Worm (Caenorhabditis elegans): Measurements from ENCODE around the gene C30G12.6.

The C30G12.6 gene

ce11 chrII:7261854-7262253 lies 34.0 kb downstream of the C30G12.6 start, which contains the start of gene C30G12.4:
Gene C30G12.4, plus strand, starts transcription at chrII:7262154.
- TF ChIP-seq tra-4 (tag; optimal IDR thresholded peaks at IDR 0.05) (no peak), ama-1 (optimal IDR thresholded peaks at IDR 0.05) (no peak), hmbx-1 (tag; optimal IDR thresholded peaks at IDR 0.05) (no peak), flt-1 (GFP tag; IDR thresholded peaks at IDR 0.05) (no peak), hmg-4 (GFP tag; optimal IDR thresholded peaks at IDR 0.05) (no peak), scrt-1 (GFP tag; IDR thresholded peaks at IDR 0.05) (no peak), ets-7 (tag; optimal IDR thresholded peaks at IDR 0.05) (no peak), tbx-11 (GFP tag; IDR thresholded peaks at IDR 0.05) (no peak), B0310.2 (tag; optimal IDR thresholded peaks at IDR 0.05) (no peak), hnd-1 (tag; optimal IDR thresholded peaks at IDR 0.05) (no peak), aly-1 (tag; optimal IDR thresholded peaks at IDR 0.05) (no peak), sea-1 (GFP tag; conservative IDR thresholded peaks at IDR 0.05) (no peak), F13C5.2 (tag; optimal IDR thresholded peaks at IDR 0.05) (no peak), ceh-13 (GFP tag; optimal IDR thresholded peaks at IDR 0.05) (no peak), ceh-36 (tag; optimal IDR thresholded peaks at IDR 0.05) (no peak), tbx-37 (GFP tag; conservative IDR thresholded peaks at IDR 0.05) (no peak), pes-1 (GFP tag; IDR thresholded peaks at IDR 0.05) (no peak)

DNA sequence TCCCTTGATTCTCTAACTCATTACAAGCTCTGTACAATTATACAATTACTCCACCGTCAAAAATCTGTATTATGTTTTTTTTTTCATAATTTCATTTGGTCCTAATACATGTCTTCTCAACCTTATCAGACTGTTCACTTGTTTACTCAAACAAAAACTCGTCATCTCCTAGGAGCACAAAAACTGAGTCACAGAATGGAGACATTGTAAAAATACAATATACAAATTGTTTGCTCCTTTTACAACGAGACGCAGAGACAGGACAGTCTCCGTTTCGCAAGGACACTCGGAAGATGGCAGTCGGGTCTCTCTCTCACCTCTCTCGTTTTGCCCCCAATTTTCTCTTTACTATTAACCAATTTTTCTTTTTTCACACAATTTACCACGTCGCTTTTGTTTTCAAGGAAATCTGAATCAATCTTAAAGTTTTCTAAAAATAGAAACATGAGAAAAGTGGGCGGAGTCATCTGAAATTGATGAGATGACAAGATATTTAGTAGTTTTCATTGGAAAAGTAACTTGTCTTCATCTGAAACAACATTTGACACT lies 40.1 kb downstream of the C30G12.6 start, which contains the start of gene F32A5.8:
TSS of gene F32A5.8 (plus strand) at position 499 of the 549 bp plus-strand sequence.
- TF ChIP-seq ceh-36 (tag; optimal IDR thresholded peaks at IDR 0.05) (no peak), ama-1 (optimal IDR thresholded peaks at IDR 0.05) (no peak), ets-7 (tag; optimal IDR thresholded peaks at IDR 0.05) (no peak), tra-4 (tag; optimal IDR thresholded peaks at IDR 0.05) (no peak), B0310.2 (tag; optimal IDR thresholded peaks at IDR 0.05) (no peak), flt-1 (GFP tag; IDR thresholded peaks at IDR 0.05) (no peak), F13C5.2 (tag; optimal IDR thresholded peaks at IDR 0.05) (no peak), scrt-1 (GFP tag; IDR thresholded peaks at IDR 0.05) (no peak), hnd-1 (tag; optimal IDR thresholded peaks at IDR 0.05) (no peak), aly-1 (tag; optimal IDR thresholded peaks at IDR 0.05) (no peak), ceh-13 (GFP tag; optimal IDR thresholded peaks at IDR 0.05) (no peak)

DNA sequence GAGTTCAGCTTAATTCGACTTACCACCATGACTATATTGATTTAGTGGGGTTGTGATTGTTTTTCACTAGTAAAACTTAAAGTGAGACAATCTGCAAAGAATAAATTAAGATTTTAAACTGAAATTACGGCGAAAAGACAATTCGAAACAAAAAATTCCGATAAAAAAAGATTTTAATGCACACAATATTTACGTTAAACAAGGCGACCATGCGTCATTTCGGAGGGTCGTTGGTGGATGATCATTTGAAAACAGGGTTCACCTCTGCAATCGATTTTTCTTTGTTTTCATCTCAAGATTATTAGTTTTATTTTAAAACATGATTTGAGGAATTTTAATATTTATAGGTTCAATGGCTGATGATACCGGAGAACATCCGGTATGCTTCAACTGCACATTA lies 42.7 kb downstream of the C30G12.6 start, which contains the start of gene lsm-4:
TSS of gene lsm-4 (minus strand) at position 91 of the 400 bp plus-strand sequence.
- TF ChIP-seq aly-1 (tag; optimal IDR thresholded peaks at IDR 0.05) (no peak), scrt-1 (GFP tag; IDR thresholded peaks at IDR 0.05) (no peak), hnd-1 (tag; optimal IDR thresholded peaks at IDR 0.05) (no peak), tra-4 (tag; optimal IDR thresholded peaks at IDR 0.05) (no peak), pes-1 (GFP tag; IDR thresholded peaks at IDR 0.05) (no peak), ets-7 (tag; optimal IDR thresholded peaks at IDR 0.05) (no peak), hmbx-1 (tag; optimal IDR thresholded peaks at IDR 0.05) (no peak), sea-1 (GFP tag; conservative IDR thresholded peaks at IDR 0.05) (no peak), ceh-36 (tag; optimal IDR thresholded peaks at IDR 0.05) (no peak), ama-1 (optimal IDR thresholded peaks at IDR 0.05) (no peak), ceh-13 (GFP tag; optimal IDR thresholded peaks at IDR 0.05) (no peak), tbx-11 (GFP tag; IDR thresholded peaks at IDR 0.05) (no peak), F13C5.2 (tag; optimal IDR thresholded peaks at IDR 0.05) (no peak), B0310.2 (tag; optimal IDR thresholded peaks at IDR 0.05) (no peak), tbx-37 (GFP tag; conservative IDR thresholded peaks at IDR 0.05) (no peak), flt-1 (GFP tag; IDR thresholded peaks at IDR 0.05) (no peak), hmg-4 (GFP tag; optimal IDR thresholded peaks at IDR 0.05) (no peak)

ce11 chrII:7251978-7252377 lies 43.8 kb downstream of the C30G12.6 start, which contains the start of the genes prx-13 and ada-2:
Gene prx-13, minus strand, starts transcription at chrII:7252015.
Gene ada-2, plus strand, starts transcription at chrII:7252259.
- TF ChIP-seq sea-1 (GFP tag; conservative IDR thresholded peaks at IDR 0.05) (no peak), aly-1 (tag; optimal IDR thresholded peaks at IDR 0.05) (no peak), F13C5.2 (tag; optimal IDR thresholded peaks at IDR 0.05) (no peak), ets-7 (tag; optimal IDR thresholded peaks at IDR 0.05) (no peak), ceh-13 (GFP tag; optimal IDR thresholded peaks at IDR 0.05) (no peak), ceh-36 (tag; optimal IDR thresholded peaks at IDR 0.05) (no peak), tbx-11 (GFP tag; IDR thresholded peaks at IDR 0.05) (no peak), hmg-4 (GFP tag; optimal IDR thresholded peaks at IDR 0.05) (no peak), tbx-37 (GFP tag; conservative IDR thresholded peaks at IDR 0.05) (no peak), B0310.2 (tag; optimal IDR thresholded peaks at IDR 0.05) (no peak), scrt-1 (GFP tag; IDR thresholded peaks at IDR 0.05) (no peak), pes-1 (GFP tag; IDR thresholded peaks at IDR 0.05) (no peak), tra-4 (tag; optimal IDR thresholded peaks at IDR 0.05) (no peak), flt-1 (GFP tag; IDR thresholded peaks at IDR 0.05) (no peak), ama-1 (optimal IDR thresholded peaks at IDR 0.05) (no peak), hmbx-1 (tag; optimal IDR thresholded peaks at IDR 0.05) (no peak), hnd-1 (tag; optimal IDR thresholded peaks at IDR 0.05) (no peak)

- TF ChIP-seq hmg-4 (GFP tag; optimal IDR thresholded peaks at IDR 0.05) (no peak), ceh-13 (GFP tag; optimal IDR thresholded peaks at IDR 0.05) (no peak), flt-1 (GFP tag; IDR thresholded peaks at IDR 0.05) (no peak), tbx-37 (GFP tag; conservative IDR thresholded peaks at IDR 0.05) (no peak), aly-1 (tag; optimal IDR thresholded peaks at IDR 0.05) (no peak), B0310.2 (tag; optimal IDR thresholded peaks at IDR 0.05) (no peak), pes-1 (GFP tag; IDR thresholded peaks at IDR 0.05) (no peak), ama-1 (optimal IDR thresholded peaks at IDR 0.05) (no peak), ets-7 (tag; optimal IDR thresholded peaks at IDR 0.05) (no peak), tra-4 (tag; optimal IDR thresholded peaks at IDR 0.05) (no peak), hmbx-1 (tag; optimal IDR thresholded peaks at IDR 0.05) (no peak)
Measured at ce11 chrII:7245576-7245975, 50.2 kb downstream of the C30G12.6 start, which contains the start of gene skpo-3. Gene skpo-3, plus strand, starts transcription at chrII:7245876.

DNA sequence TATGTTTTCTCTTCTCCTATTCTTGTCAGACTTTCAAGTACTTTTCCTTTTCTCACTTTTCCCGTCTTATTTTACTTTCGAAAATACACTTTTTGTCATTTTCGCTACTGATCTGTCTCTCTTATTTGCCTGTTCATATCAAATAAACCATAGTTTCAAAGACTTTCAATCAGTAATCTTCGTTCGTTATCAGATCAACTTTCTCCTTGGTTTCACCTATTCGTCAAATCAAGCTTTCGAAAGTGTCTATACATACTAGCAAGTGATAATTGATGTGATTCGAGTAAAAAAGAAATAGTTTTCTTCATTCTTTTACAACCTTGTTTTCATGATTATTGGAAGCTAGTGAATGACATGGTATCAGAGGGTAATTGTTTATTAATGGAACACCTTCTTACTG lies 53.1 kb downstream of the C30G12.6 start:
- no peak for TF ChIP-seq sea-1 (GFP tag; conservative IDR thresholded peaks at IDR 0.05)
- no peak for TF ChIP-seq tbx-11 (GFP tag; IDR thresholded peaks at IDR 0.05)
- TF ChIP-seq ceh-13 (GFP tag; optimal IDR thresholded peaks at IDR 0.05): no peak
- TF ChIP-seq B0310.2 (tag; optimal IDR thresholded peaks at IDR 0.05): no peak
- TF ChIP-seq aly-1 (tag; optimal IDR thresholded peaks at IDR 0.05): no peak
- TF ChIP-seq hnd-1 (tag; optimal IDR thresholded peaks at IDR 0.05): no peak
- TF ChIP-seq hmg-4 (GFP tag; optimal IDR thresholded peaks at IDR 0.05): no peak
- TF ChIP-seq pes-1 (GFP tag; IDR thresholded peaks at IDR 0.05): no peak
- TF ChIP-seq ceh-36 (tag; optimal IDR thresholded peaks at IDR 0.05): no peak
- TF ChIP-seq flt-1 (GFP tag; IDR thresholded peaks at IDR 0.05): no peak
